Fruit fly (Drosophila melanogaster) whole organism, embryonic: ENCODE measurements around the gene Creld.

ENCODE experiments used
- Ada2b ChIP-seq: fragments of 200-800 bp; sonication (Bioruptor generic); IDR thresholded peaks from 2 replicates; pipeline ENCODE4 v1.3.6; 2022; ENCODE audit warnings: missing biosample characterization, missing genetic modification characterization
- Asciz ChIP-seq: fragments of 200-800 bp; sonication (Bioruptor generic); optimal IDR thresholded peaks from 2 replicates; lab custom pipeline; 2017; ENCODE audit warnings: missing biosample characterization, mild to moderate bottlenecking, missing genetic modification characterization, missing genetic modification reagents
- Bdp1 ChIP-seq: fragments of 200-800 bp; sonication (Bioruptor generic); optimal IDR thresholded peaks from 3 replicates; lab custom pipeline; 2016; ENCODE audit warnings: missing biosample characterization, missing genetic modification characterization
- Bgb ChIP-seq: fragments of 200-800 bp; sonication (Bioruptor generic); IDR thresholded peaks from 2 replicates; pipeline ENCODE4 v1.3.6; 2022; ENCODE audit warnings: missing biosample characterization, missing genetic modification characterization; ENCODE audit not compliant: partially characterized antibody
- Blimp-1 ChIP-seq: fragments of 200-800 bp; sonication (Bioruptor generic); optimal IDR thresholded peaks from 3 replicates; lab custom pipeline; 2018; ENCODE audit warnings: missing biosample characterization, missing genetic modification characterization, mild to moderate bottlenecking, moderate library complexity, missing genetic modification reagents
- CG11085 ChIP-seq: fragments of 200-800 bp; sonication (Bioruptor generic); IDR thresholded peaks from 2 replicates; pipeline ENCODE4 v1.3.6; 2022; ENCODE audit warnings: missing biosample characterization, missing genetic modification characterization
- CG11504 ChIP-seq: fragments of 200-800 bp; sonication (Bioruptor generic); optimal IDR thresholded peaks from 3 replicates; lab custom pipeline; 2019; ENCODE audit warnings: missing biosample characterization, mild to moderate bottlenecking, missing genetic modification characterization, moderate library complexity
- CG12659 ChIP-seq: fragments of 200-800 bp; sonication (Bioruptor generic); optimal IDR thresholded peaks from 3 replicates; lab custom pipeline; 2017; ENCODE audit warnings: mild to moderate bottlenecking, missing biosample characterization, missing genetic modification reagents, missing genetic modification characterization
- CG12744 ChIP-seq: fragments of 200-800 bp; sonication (Bioruptor generic); optimal IDR thresholded peaks from 2 replicates; lab custom pipeline; 2016; ENCODE audit warnings: missing biosample characterization, missing genetic modification characterization
- CG14050 ChIP-seq: fragments of 200-800 bp; sonication (Bioruptor generic); IDR thresholded peaks from 3 replicates; pipeline ENCODE4 v1.3.6; 2022; ENCODE audit warnings: missing biosample characterization, missing genetic modification characterization
- CG16863 ChIP-seq: fragments of 200-800 bp; sonication (Bioruptor generic); optimal IDR thresholded peaks from 3 replicates; lab custom pipeline; 2016; ENCODE audit warnings: missing biosample characterization, missing genetic modification characterization
- CG18476 ChIP-seq: fragments of 200-800 bp; sonication (Bioruptor generic); optimal IDR thresholded peaks from 2 replicates; lab custom pipeline; 2016; ENCODE audit warnings: missing biosample characterization, mild to moderate bottlenecking, missing genetic modification characterization
- CG31388 ChIP-seq: fragments of 200-800 bp; sonication (Bioruptor generic); optimal IDR thresholded peaks from 2 replicates; lab custom pipeline; 2016; ENCODE audit warnings: missing biosample characterization, missing genetic modification characterization
- CG4282 ChIP-seq: fragments of 200-800 bp; sonication (Bioruptor generic); optimal IDR thresholded peaks from 2 replicates; lab custom pipeline; 2016; ENCODE audit warnings: missing biosample characterization, missing genetic modification characterization
- CG4854 ChIP-seq: fragments of 200-800 bp; sonication (Bioruptor generic); optimal IDR thresholded peaks from 2 replicates; lab custom pipeline; 2016; ENCODE audit warnings: missing biosample characterization, missing genetic modification characterization, inconsistent platforms
- CG5953 ChIP-seq: fragments of 200-800 bp; sonication (Bioruptor generic); IDR thresholded peaks from 2 replicates; pipeline ENCODE4 v1.3.6; 2022; ENCODE audit warnings: missing biosample characterization, missing genetic modification characterization
- CG6683 ChIP-seq: fragments of 200-800 bp; sonication (Bioruptor generic); optimal IDR thresholded peaks from 2 replicates; lab custom pipeline; 2017; ENCODE audit warnings: missing biosample characterization, mild to moderate bottlenecking, missing genetic modification characterization, missing genetic modification reagents
- CG6689 ChIP-seq: fragments of 200-800 bp; sonication (Bioruptor generic); IDR thresholded peaks from 2 replicates; pipeline ENCODE4 v1.3.6; 2022; ENCODE audit warnings: missing biosample characterization, missing genetic modification characterization
- CG6765 ChIP-seq: fragments of 200-800 bp; sonication (Bioruptor generic); optimal IDR thresholded peaks from 3 replicates; lab custom pipeline; 2017; ENCODE audit warnings: missing biosample characterization, mild to moderate bottlenecking, missing genetic modification characterization
- CG8765 ChIP-seq: fragments of 200-800 bp; sonication (Bioruptor generic); IDR thresholded peaks from 2 replicates; pipeline ENCODE4 v1.3.6; 2022; ENCODE audit warnings: missing biosample characterization, missing genetic modification characterization
- CHES-1-like ChIP-seq: fragments of 200-800 bp; sonication (Bioruptor generic); optimal IDR thresholded peaks from 2 replicates; lab custom pipeline; 2016; ENCODE audit warnings: missing biosample characterization, missing genetic modification characterization
- D ChIP-seq, 2 experiments: fragments of 200-800 bp in 1 of 2; fragments of >200 bp in 1 of 2; sonication (Bioruptor generic) in 1 of 2; optimal IDR thresholded peaks; 2 replicates in 1 of 2; 3 replicates in 1 of 2; lab custom pipeline; 2017; ENCODE audit warnings: mild to moderate bottlenecking in 1 of 2, missing biosample characterization in 1 of 2, missing genetic modification characterization in 1 of 2, missing genetic modification reagents in 1 of 2
- D19B ChIP-seq: fragments of 200-800 bp; sonication (Bioruptor generic); optimal IDR thresholded peaks from 2 replicates; lab custom pipeline; 2017; ENCODE audit warnings: missing biosample characterization, mild to moderate bottlenecking, missing genetic modification characterization
- ERR ChIP-seq: fragments of 200-800 bp; sonication (Bioruptor generic); optimal IDR thresholded peaks from 2 replicates; lab custom pipeline; 2016; ENCODE audit warnings: missing biosample characterization, missing genetic modification characterization
- Fer1 ChIP-seq: fragments of 200-800 bp; sonication (Bioruptor generic); optimal IDR thresholded peaks from 2 replicates; lab custom pipeline; 2017; ENCODE audit warnings: missing biosample characterization, mild to moderate bottlenecking, missing genetic modification characterization
- Hmx ChIP-seq: fragments of 200-800 bp; sonication (Bioruptor generic); optimal IDR thresholded peaks from 2 replicates; lab custom pipeline; 2016; ENCODE audit warnings: missing biosample characterization, missing genetic modification characterization
- Kr ChIP-seq: fragments of 200-800 bp; sonication (Bioruptor generic); optimal IDR thresholded peaks from 2 replicates; lab custom pipeline; 2017; ENCODE audit warnings: missing biosample characterization, mild to moderate bottlenecking, missing genetic modification characterization
- NfI ChIP-seq: fragments of 200-800 bp; sonication (Bioruptor generic); optimal IDR thresholded peaks from 3 replicates; lab custom pipeline; 2018; ENCODE audit warnings: missing biosample characterization, mild to moderate bottlenecking, missing genetic modification characterization, moderate library complexity
- PHDP ChIP-seq: fragments of 200-800 bp; sonication (Bioruptor generic); optimal IDR thresholded peaks from 3 replicates; lab custom pipeline; 2018; ENCODE audit warnings: missing biosample characterization, mild to moderate bottlenecking, missing genetic modification characterization, moderate library complexity
- Rfx ChIP-seq: fragments of 200-800 bp; sonication (Bioruptor generic); IDR thresholded peaks from 2 replicates; pipeline ENCODE4 v1.3.6; 2022; ENCODE audit warnings: missing biosample characterization, missing genetic modification characterization
- Sry-δ ChIP-seq: fragments of 200-800 bp; sonication (Bioruptor generic); optimal IDR thresholded peaks from 2 replicates; lab custom pipeline; 2016; ENCODE audit warnings: missing biosample characterization, missing genetic modification characterization
- ab ChIP-seq: fragments of 200-800 bp; sonication (Bioruptor generic); optimal IDR thresholded peaks from 2 replicates; lab custom pipeline; 2016; ENCODE audit warnings: missing biosample characterization, missing genetic modification characterization
- ac ChIP-seq: fragments of 200-800 bp; sonication (Bioruptor generic); optimal IDR thresholded peaks from 3 replicates; lab custom pipeline; 2017; ENCODE audit warnings: missing biosample characterization, mild to moderate bottlenecking, missing genetic modification characterization
- al ChIP-seq: fragments of 200-800 bp; sonication (Bioruptor generic); IDR thresholded peaks from 2 replicates; pipeline ENCODE4 v1.3.6; 2022; ENCODE audit warnings: missing biosample characterization, missing genetic modification characterization
- ci ChIP-seq: fragments of 200-800 bp; sonication (Bioruptor generic); IDR thresholded peaks from 3 replicates; pipeline ENCODE4 v1.3.6; 2022; ENCODE audit warnings: missing biosample characterization, missing genetic modification characterization
- en ChIP-seq: fragments of 200-800 bp; sonication (Bioruptor generic); optimal IDR thresholded peaks from 2 replicates; lab custom pipeline; 2016; ENCODE audit warnings: missing biosample characterization, missing genetic modification characterization
- ham ChIP-seq: fragments of 200-800 bp; sonication (Bioruptor generic); IDR thresholded peaks from 2 replicates; pipeline ENCODE4 v1.3.6; 2022; ENCODE audit warnings: missing biosample characterization, missing genetic modification characterization
- her ChIP-seq: fragments of 200-800 bp; sonication (Bioruptor generic); optimal IDR thresholded peaks from 2 replicates; lab custom pipeline; 2016; ENCODE audit warnings: missing biosample characterization, missing genetic modification characterization
- hth ChIP-seq: fragments of >200 bp; optimal IDR thresholded peaks from 2 replicates; lab custom pipeline; 2017; ENCODE audit warnings: inconsistent platforms
- insv ChIP-seq, 2 experiments: fragments of 200-800 bp; sonication (Bioruptor generic); optimal IDR thresholded peaks; 3 replicates each; lab custom pipeline; 2016 to 2018; ENCODE audit warnings: missing biosample characterization in 2 of 2, missing genetic modification characterization in 2 of 2
- kah ChIP-seq: fragments of 200-800 bp; sonication (Bioruptor generic); optimal IDR thresholded peaks from 2 replicates; lab custom pipeline; 2018; ENCODE audit warnings: missing biosample characterization, mild to moderate bottlenecking, missing genetic modification characterization
- mam ChIP-seq: fragments of 200-800 bp; sonication (Bioruptor generic); optimal IDR thresholded peaks from 3 replicates; lab custom pipeline; 2016; ENCODE audit warnings: missing biosample characterization, missing genetic modification characterization
- nmo ChIP-seq: fragments of 200-800 bp; sonication (Bioruptor generic); optimal IDR thresholded peaks from 2 replicates; lab custom pipeline; 2018; ENCODE audit warnings: missing biosample characterization, mild to moderate bottlenecking, missing genetic modification characterization, moderate library complexity
- peb ChIP-seq: fragments of 200-800 bp; sonication (Bioruptor generic); IDR thresholded peaks from 2 replicates; pipeline ENCODE4 v1.3.6; 2022; ENCODE audit warnings: missing biosample characterization, missing genetic modification characterization
- repo ChIP-seq: fragments of 200-800 bp; sonication (Bioruptor generic); optimal IDR thresholded peaks from 2 replicates; lab custom pipeline; 2016; ENCODE audit warnings: missing biosample characterization, missing genetic modification characterization
- run ChIP-seq: fragments of 200-800 bp; sonication (Bioruptor generic); optimal IDR thresholded peaks from 3 replicates; lab custom pipeline; 2018; ENCODE audit warnings: missing biosample characterization, mild to moderate bottlenecking, missing genetic modification characterization
- seq ChIP-seq: fragments of 200-800 bp; sonication (Bioruptor generic); IDR thresholded peaks from 2 replicates; pipeline ENCODE4 v1.3.6; 2022; ENCODE audit warnings: missing biosample characterization, missing genetic modification characterization
- sim ChIP-seq: fragments of 200-800 bp; sonication (Bioruptor generic); IDR thresholded peaks from 2 replicates; pipeline ENCODE4 v1.3.6; 2022; ENCODE audit warnings: missing biosample characterization, missing genetic modification characterization
- sisA ChIP-seq: fragments of 200-800 bp; sonication (Bioruptor generic); IDR thresholded peaks from 2 replicates; pipeline ENCODE4 v1.3.6; 2022; ENCODE audit warnings: missing biosample characterization, missing genetic modification characterization
- toy ChIP-seq: fragments of 200-800 bp; sonication (Bioruptor generic); IDR thresholded peaks from 2 replicates; pipeline ENCODE4 v1.3.6; 2022; ENCODE audit warnings: missing biosample characterization, missing genetic modification characterization

The Creld gene

DNA sequence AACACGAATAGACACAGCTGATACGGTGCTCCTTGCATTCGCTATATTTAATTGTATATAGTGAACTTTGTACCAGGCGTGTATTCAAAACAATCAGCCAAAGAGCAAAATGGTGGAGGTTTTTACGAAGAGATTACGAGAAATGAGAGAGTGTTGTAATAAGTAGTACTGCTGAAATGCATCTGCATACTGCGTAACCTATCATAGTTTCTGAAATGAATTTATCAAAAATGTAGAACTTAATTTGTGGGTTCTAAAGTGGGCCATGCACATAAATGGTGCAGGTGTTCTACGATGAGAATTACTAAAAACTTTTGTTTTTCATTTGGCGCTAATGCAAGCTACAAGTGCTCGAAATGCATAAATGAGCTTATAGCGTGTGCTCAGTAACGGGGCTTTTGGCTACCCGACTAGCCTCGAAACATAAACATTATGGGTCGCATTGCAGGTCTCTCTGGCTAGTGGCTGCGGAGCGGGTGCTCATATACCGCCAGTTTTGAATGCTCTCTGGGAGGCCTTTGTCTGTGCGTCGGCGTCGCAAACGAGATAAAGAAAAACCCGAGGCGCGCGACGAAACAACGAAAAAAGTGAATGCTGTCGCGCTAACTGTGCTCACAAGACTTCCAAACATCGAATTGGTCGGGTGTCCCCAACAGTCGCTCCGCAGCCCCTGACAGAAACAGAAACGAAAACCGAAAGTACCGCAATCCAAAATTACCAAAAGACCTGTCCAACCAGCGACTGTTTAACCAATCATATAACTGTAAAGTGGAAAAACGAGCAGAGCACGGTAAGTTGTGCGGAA, 29.5 kb downstream of the Creld start, which contains the start of gene Gs1 (continued):
- TF ChIP-seq insv (GFP tag; optimal IDR thresholded peaks at IDR 0.05; lab: Kevin White, UChicago) (no peak), ham (GFP tag; lab: Robert Waterston, UW) (no peak), run (peak; percentile 7), kah (peak; percentile 21), al (GFP tag; lab: Robert Waterston, UW) (no peak), Sry-δ (GFP tag; lab: Kevin White, UChicago) (no peak), her (GFP tag; lab: Kevin White, UChicago) (peak; percentile 30), toy (GFP tag; lab: Robert Waterston, UW) (no peak), CG5953 (GFP tag; lab: Robert Waterston, UW) (no peak), Rfx (GFP tag; lab: Robert Waterston, UW) (peak; percentile 46; the same call in 1 of the 2 replicates), Asciz (GFP tag; lab: Kevin White, UChicago) (peak; percentile 15), D19B (no peak), Bgb (peak; percentile 50; the same call in 1 of the 2 replicates), CG14050 (GFP tag; lab: Robert Waterston, UW) (no peak), CG6765 (peak; percentile 35), NfI (GFP tag; lab: Kevin White, UChicago) (peak; percentile 37), Ada2b (GFP tag; lab: Robert Waterston, UW) (no peak), CG8765 (GFP tag; lab: Robert Waterston, UW) (no peak), CG16863 (GFP tag; lab: Kevin White, UChicago) (peak; percentile 17), CG12744 (GFP tag; lab: Kevin White, UChicago) (no peak), CG12659 (peak; percentile 36), ab (GFP tag; lab: Kevin White, UChicago) (no peak), peb (GFP tag; lab: Robert Waterston, UW) (no peak), CG6683 (GFP tag; lab: Kevin White, UChicago) (no peak), repo (GFP tag; lab: Kevin White, UChicago) (no peak), hth (lab: Kevin White, UChicago) (no peak), seq (GFP tag; lab: Robert Waterston, UW) (peak; percentile 18; the same call in 1 of the 2 replicates), sisA (no peak), Kr (GFP tag; lab: Kevin White, UChicago) (no peak), ci (GFP tag; lab: Robert Waterston, UW) (peak; percentile 81), CG4854 (GFP tag; lab: Kevin White, UChicago) (no peak), sim (no peak), CG11085 (GFP tag; lab: Robert Waterston, UW) (no peak), D (optimal IDR thresholded peaks at IDR 0.05; lab: Kevin White, UChicago) (no peak), D (GFP tag; optimal IDR thresholded peaks at IDR 0.05; lab: Kevin White, UChicago) (no peak), CG6689 (GFP tag; lab: Robert Waterston, UW) (no peak), CG31388 (GFP tag; lab: Kevin White, UChicago) (no peak), CG18476 (GFP tag; lab: Kevin White, UChicago) (no peak), Fer1 (GFP tag; lab: Kevin White, UChicago) (peak; percentile 81), Bdp1 (GFP tag; lab: Kevin White, UChicago) (no peak), nmo (GFP tag; lab: Kevin White, UChicago) (peak; percentile 2), mam (GFP tag; lab: Kevin White, UChicago) (no peak), ac (no peak), Hmx (no peak), CHES-1-like (no peak), Blimp-1 (peak; percentile 87), en (GFP tag; lab: Kevin White, UChicago) (no peak), CG11504 (tag; lab: Kevin White, UChicago) (peak; percentile 21), CG4282 (GFP tag; lab: Kevin White, UChicago) (no peak), PHDP (tag; lab: Kevin White, UChicago) (peak; percentile 20), ERR (no peak)
